Worm (Caenorhabditis elegans): ENCODE data around the gene Y81B9A.2.

DNA sequence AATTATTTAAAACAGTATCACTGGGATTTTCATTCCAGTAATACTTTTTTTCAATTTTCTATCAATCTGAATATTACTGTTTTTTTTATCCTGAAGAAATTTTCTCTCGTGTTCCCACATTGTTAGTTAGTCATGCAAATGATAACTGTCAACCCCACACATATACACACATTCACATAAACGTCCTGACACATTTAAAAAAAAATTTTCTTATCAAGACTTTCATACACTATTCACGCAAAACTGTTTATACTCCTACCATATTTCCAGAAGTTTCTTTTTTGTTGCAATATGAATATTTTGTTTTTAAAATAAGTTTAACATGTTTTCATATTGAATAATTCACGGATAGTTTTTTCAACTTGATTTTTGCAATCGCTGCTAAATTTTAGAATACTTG, 24.6 kb downstream of the Y81B9A.2 start:
- TF ChIP-seq ama-1 (optimal IDR thresholded peaks at IDR 0.05) (no peak), ceh-36 (tag; optimal IDR thresholded peaks at IDR 0.05) (no peak), tbx-37 (GFP tag; conservative IDR thresholded peaks at IDR 0.05) (no peak), hnd-1 (tag; optimal IDR thresholded peaks at IDR 0.05) (no peak), sea-1 (GFP tag; conservative IDR thresholded peaks at IDR 0.05) (no peak), B0310.2 (tag; optimal IDR thresholded peaks at IDR 0.05) (no peak), pes-1 (GFP tag; IDR thresholded peaks at IDR 0.05) (no peak)
